Worm (Caenorhabditis elegans) whole organism, L4 larva: Measurements from ENCODE around the gene R07E5.15.

Source experiments
- cey-2 ChIP-seq: sonication (generic microtip); optimal IDR thresholded peaks from 3 replicates; lab custom pipeline; 2017; ENCODE audit warnings: missing genetic modification characterization, mild to moderate bottlenecking, missing compliant biosample characterization, antibody characterized with exemption, borderline replicate concordance; ENCODE audit not compliant: insufficient read depth
- madf-5 ChIP-seq, 2 experiments: fragments of 200-800 bp; sonication (Bioruptor generic); IDR thresholded peaks; 2 replicates each; pipeline ENCODE4 v1.3.6; 2022; ENCODE audit warnings: missing compliant biosample characterization in 2 of 2, missing genetic modification characterization in 2 of 2
- mdl-1 ChIP-seq, 2 experiments: fragments of 150-350 bp in 1 of 2; sonication (generic microtip) in 1 of 2; optimal IDR thresholded peaks; 2 replicates each; lab custom pipeline; 2014 to 2017; ENCODE audit warnings: missing biosample characterization in 2 of 2, missing genetic modification characterization in 2 of 2
- nhr-25 ChIP-seq: sonication (generic microtip); optimal IDR thresholded peaks from 2 replicates; lab custom pipeline; 2017; ENCODE audit warnings: missing genetic modification characterization, mild to moderate bottlenecking, missing compliant biosample characterization, antibody characterized with exemption, moderate library complexity, borderline replicate concordance; ENCODE audit not compliant: insufficient read depth
- nhr-76 ChIP-seq: fragments of 150-350 bp; optimal IDR thresholded peaks from 2 replicates; lab custom pipeline; 2014; ENCODE audit warnings: missing biosample characterization, missing genetic modification characterization
- snpc-4 ChIP-seq: fragments of 150-350 bp; optimal IDR thresholded peaks from 2 replicates; lab custom pipeline; 2014; ENCODE audit warnings: missing biosample characterization, missing genetic modification characterization

- TF ChIP-seq nhr-76, result no peak
- no peak for TF ChIP-seq madf-5 (GFP tag; IDR thresholded peaks at IDR 0.05; lab: Robert Waterston, UW)
- no peak for TF ChIP-seq cey-2 (tag; lab: Kevin White, UChicago)
- TF ChIP-seq nhr-25, result no peak
- no peak for TF ChIP-seq mdl-1 (tag; optimal IDR thresholded peaks at IDR 0.05; lab: Kevin White, UChicago)
- no peak for TF ChIP-seq snpc-4 (tag; lab: Kevin White, UChicago)
These were observed 42.0 kb upstream of the R07E5.15 start for ce11 chrIII:4359208-4359607.
